Worm (Caenorhabditis elegans) whole organism, L2 larva: ENCODE measurements around the gene C37H5.13.

Experiments
- C34F6.9 ChIP-seq: fragments of 150-350 bp; optimal IDR thresholded peaks from 2 replicates; lab custom pipeline; 2014; ENCODE audit warnings: missing biosample characterization, missing genetic modification characterization
- alr-1 ChIP-seq: fragments of 150-350 bp; optimal IDR thresholded peaks from 2 replicates; lab custom pipeline; 2014; ENCODE audit warnings: missing biosample characterization, missing genetic modification characterization
- ama-1 ChIP-seq: fragments of 150-350 bp; optimal IDR thresholded peaks from 2 replicates; lab custom pipeline; 2018; ENCODE audit warnings: inconsistent platforms
- ceh-82 ChIP-seq: fragments of 150-350 bp; optimal IDR thresholded peaks from 2 replicates; lab custom pipeline; 2014; ENCODE audit warnings: missing biosample characterization, missing genetic modification characterization
- crh-2 ChIP-seq: sonication (generic microtip); optimal IDR thresholded peaks from 2 replicates; lab custom pipeline; 2017; ENCODE audit warnings: missing biosample characterization, missing genetic modification characterization
- egl-27 ChIP-seq: sonication (generic microtip); optimal IDR thresholded peaks from 3 replicates; lab custom pipeline; 2017; ENCODE audit warnings: missing biosample characterization, missing genetic modification reagents, missing genetic modification characterization
- elt-3 ChIP-seq: sonication (generic microtip); optimal IDR thresholded peaks from 2 replicates; lab custom pipeline; 2017; ENCODE audit warnings: missing biosample characterization, missing genetic modification characterization
- fos-1 ChIP-seq: fragments of 150-350 bp; optimal IDR thresholded peaks from 2 replicates; lab custom pipeline; 2014; ENCODE audit warnings: missing biosample characterization, missing genetic modification characterization
- gmeb-1 ChIP-seq: fragments of 150-350 bp; optimal IDR thresholded peaks from 2 replicates; lab custom pipeline; 2014; ENCODE audit warnings: missing biosample characterization, missing genetic modification characterization
- lin-39 ChIP-seq: fragments of 150-350 bp; optimal IDR thresholded peaks from 2 replicates; lab custom pipeline; 2014; ENCODE audit warnings: missing biosample characterization, missing genetic modification reagents, missing genetic modification characterization
- lsy-2 ChIP-seq, 2 experiments: fragments of 150-350 bp in 1 of 2; sonication (generic microtip) in 1 of 2; optimal IDR thresholded peaks; 2 replicates each; lab custom pipeline; 2014 to 2017; ENCODE audit warnings: missing biosample characterization in 2 of 2, missing genetic modification characterization in 2 of 2
- mab-5 ChIP-seq: fragments of 150-350 bp; optimal IDR thresholded peaks from 2 replicates; lab custom pipeline; 2014; ENCODE audit warnings: missing biosample characterization, missing genetic modification characterization
- mbf-1 ChIP-seq: sonication (generic microtip); optimal IDR thresholded peaks from 2 replicates; lab custom pipeline; 2017; ENCODE audit warnings: missing biosample characterization, missing genetic modification characterization
- mdl-1 ChIP-seq, 2 experiments: fragments of 150-350 bp in 1 of 2; sonication (generic microtip) in 1 of 2; optimal IDR thresholded peaks; 2 replicates each; lab custom pipeline; 2017; ENCODE audit warnings: missing biosample characterization in 2 of 2, missing genetic modification characterization in 2 of 2
- nhr-129 ChIP-seq: fragments of 150-350 bp; optimal IDR thresholded peaks from 2 replicates; lab custom pipeline; 2014; ENCODE audit warnings: missing biosample characterization, missing genetic modification characterization
- nhr-21 ChIP-seq: fragments of 150-350 bp; optimal IDR thresholded peaks from 2 replicates; lab custom pipeline; 2014; ENCODE audit warnings: missing biosample characterization, missing genetic modification characterization
- nhr-23 ChIP-seq: fragments of 150-350 bp; optimal IDR thresholded peaks from 2 replicates; lab custom pipeline; 2014; ENCODE audit warnings: missing biosample characterization, missing genetic modification reagents, missing genetic modification characterization
- nhr-237 ChIP-seq: fragments of 150-350 bp; optimal IDR thresholded peaks from 2 replicates; lab custom pipeline; 2014; ENCODE audit warnings: missing biosample characterization, missing genetic modification characterization
- nhr-25 ChIP-seq: fragments of 150-350 bp; sonication (generic microtip); optimal IDR thresholded peaks from 3 replicates; lab custom pipeline; 2014; ENCODE audit warnings: missing biosample characterization, missing genetic modification characterization
- sem-4 ChIP-seq: fragments of 150-350 bp; optimal IDR thresholded peaks from 2 replicates; lab custom pipeline; 2014; ENCODE audit warnings: missing biosample characterization, missing genetic modification reagents, missing genetic modification characterization
- skn-1 ChIP-seq: sonication (generic microtip); optimal IDR thresholded peaks from 2 replicates; lab custom pipeline; 2017; ENCODE audit warnings: missing biosample characterization, missing genetic modification characterization
- sma-3 ChIP-seq: sonication (generic microtip); optimal IDR thresholded peaks from 2 replicates; lab custom pipeline; 2016; ENCODE audit warnings: missing genetic modification reagents, missing genetic modification characterization, missing compliant biosample characterization
- sma-9 ChIP-seq, 2 experiments: fragments of 150-350 bp in 1 of 2; sonication (generic microtip) in 1 of 2; optimal IDR thresholded peaks; 2 replicates each; lab custom pipeline; 2014 to 2016; ENCODE audit warnings: missing genetic modification characterization in 2 of 2, mild to moderate bottlenecking in 1 of 2, missing biosample characterization in 1 of 2, missing compliant biosample characterization in 1 of 2, missing genetic modification reagents in 1 of 2, moderate library complexity in 1 of 2
- snpc-4 ChIP-seq: fragments of 150-350 bp; optimal IDR thresholded peaks from 2 replicates; lab custom pipeline; 2014; ENCODE audit warnings: missing biosample characterization, missing genetic modification characterization
- unc-39 ChIP-seq: fragments of 150-350 bp; optimal IDR thresholded peaks from 2 replicates; lab custom pipeline; 2014; ENCODE audit warnings: missing biosample characterization, missing genetic modification characterization
- unc-55 ChIP-seq: fragments of 150-350 bp; sonication (generic microtip); optimal IDR thresholded peaks from 3 replicates; lab custom pipeline; 2014; ENCODE audit warnings: missing biosample characterization, missing genetic modification reagents, missing genetic modification characterization
- zag-1 ChIP-seq: fragments of 150-350 bp; optimal IDR thresholded peaks from 2 replicates; lab custom pipeline; 2014; ENCODE audit warnings: missing biosample characterization, missing genetic modification characterization
- ztf-1 ChIP-seq: fragments of 200-800 bp; sonication (Bioruptor generic); conservative IDR thresholded peaks from 2 replicates; pipeline ENCODE4 v1.3.6; 2022; ENCODE audit warnings: missing genetic modification characterization, missing compliant biosample characterization
- ztf-4 ChIP-seq: fragments of 150-350 bp; optimal IDR thresholded peaks from 2 replicates; lab custom pipeline; 2014; ENCODE audit warnings: missing biosample characterization, missing genetic modification characterization

C37H5.13 gene

DNA sequence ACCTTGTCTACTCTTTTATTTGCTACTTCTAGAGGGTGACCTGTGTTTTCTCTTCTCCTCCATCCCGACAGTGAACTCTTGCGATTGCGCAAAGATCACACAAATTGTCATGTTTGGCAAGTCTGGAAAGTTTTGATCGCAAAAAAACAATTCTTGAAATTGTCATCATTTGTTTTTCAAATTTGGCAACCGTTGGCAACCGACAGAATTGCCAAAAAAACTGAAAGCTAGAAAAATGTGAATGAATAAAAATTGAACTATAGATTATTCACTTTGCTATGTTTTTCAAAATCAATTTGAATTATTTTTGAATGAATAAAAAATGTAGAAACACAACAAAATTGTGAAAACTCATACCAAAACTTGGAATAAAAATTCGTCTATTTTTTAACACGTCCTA lies 32.2 kb upstream of the C37H5.13 start, which contains the start of gene ugt-11:
Gene ugt-11, minus strand, starts transcription at position 101 of the 400 bp plus-strand sequence.
- TF ChIP-seq unc-55 (GFP tag; lab: Kevin White, UChicago): no peak
- no peak for TF ChIP-seq ztf-4 (tag; lab: Kevin White, UChicago)
- TF ChIP-seq unc-39: no peak
- TF ChIP-seq lin-39: no peak
- no peak for TF ChIP-seq mdl-1 (tag; optimal IDR thresholded peaks at IDR 0.05; lab: Kevin White, UChicago)
- TF ChIP-seq egl-27 (tag; lab: Kevin White, UChicago): no peak
- TF ChIP-seq snpc-4: no peak
- TF ChIP-seq skn-1 (tag; lab: Kevin White, UChicago): no peak
- TF ChIP-seq zag-1 (tag; lab: Kevin White, UChicago): no peak
- TF ChIP-seq nhr-237 (tag; lab: Kevin White, UChicago): no peak

DNA sequence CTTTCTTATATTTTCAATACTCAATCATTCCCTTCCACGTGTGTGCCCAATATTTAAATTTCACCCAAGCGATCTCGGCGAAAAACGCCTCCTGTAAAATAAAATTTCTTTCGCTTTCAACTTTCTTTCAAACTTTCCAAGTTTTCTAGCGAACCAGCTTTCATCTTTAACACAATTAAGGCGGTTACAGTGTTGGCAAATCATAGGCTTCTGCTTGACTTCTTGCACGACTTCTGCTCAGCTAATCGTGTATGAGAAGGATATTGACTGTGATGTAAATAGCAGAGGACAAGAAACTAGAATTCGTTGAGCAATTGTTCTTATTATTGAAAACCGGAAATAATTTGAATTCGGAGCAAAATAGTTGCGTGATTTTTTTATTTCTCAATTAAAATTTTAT lies 28.5 kb upstream of the C37H5.13 start:
- TF ChIP-seq lsy-2 (tag; optimal IDR thresholded peaks at IDR 0.05; lab: Kevin White, UChicago): no peak
- TF ChIP-seq nhr-23 (tag; lab: Kevin White, UChicago): no peak
- TF ChIP-seq ama-1 (lab: Kevin White, UChicago): no peak
- no peak for TF ChIP-seq ztf-4 (tag; lab: Kevin White, UChicago)
- no peak for TF ChIP-seq egl-27 (tag; lab: Kevin White, UChicago)
- TF ChIP-seq elt-3 (tag; lab: Kevin White, UChicago): no peak
- TF ChIP-seq mab-5 (tag; lab: Kevin White, UChicago): no peak
- TF ChIP-seq sem-4 (tag; lab: Kevin White, UChicago): no peak

ce11 chrV:4890781-4891180 lies 28.0 kb upstream of the C37H5.13 start:
- TF ChIP-seq mbf-1 (tag; lab: Kevin White, UChicago) (no peak), zag-1 (tag; lab: Kevin White, UChicago) (no peak), mab-5 (tag; lab: Kevin White, UChicago) (no peak), ztf-1 (GFP tag; lab: Robert Waterston, UW) (no peak), unc-39 (no peak), lsy-2 (tag; optimal IDR thresholded peaks at IDR 0.05; lab: Kevin White, UChicago) (no peak), fos-1 (tag; lab: Kevin White, UChicago) (no peak)

DNA sequence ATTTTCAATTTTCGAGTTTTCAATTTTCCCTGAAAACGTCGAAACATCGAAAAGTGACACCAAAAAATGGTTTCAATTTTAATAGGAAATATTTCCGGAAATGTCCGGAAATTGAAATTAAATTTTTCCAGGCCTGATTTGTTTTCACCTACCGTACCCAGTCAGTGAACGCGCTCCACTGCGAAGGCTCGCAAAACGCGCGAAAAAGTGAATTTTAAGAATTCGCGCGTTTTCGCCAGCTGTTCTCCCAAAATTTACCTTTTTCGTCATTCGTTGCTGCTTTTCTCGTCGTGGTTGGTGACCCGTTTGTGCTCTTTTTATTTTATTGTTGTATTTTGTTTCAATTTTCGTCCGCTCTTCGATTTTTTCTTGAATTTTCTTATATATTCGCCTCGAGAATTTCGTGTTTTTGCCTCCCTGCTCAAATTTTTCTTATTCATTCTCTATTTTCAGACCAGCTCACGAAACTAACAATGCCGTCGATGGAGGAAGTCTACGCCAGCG lies 27.3 kb upstream of the C37H5.13 start, which contains the start of gene T19H12.2:
Gene T19H12.2, plus strand, starts transcription at position 454 of the 504 bp plus-strand sequence.
- TF ChIP-seq nhr-21: no peak
- no peak for TF ChIP-seq C34F6.9 (tag; lab: Kevin White, UChicago)
- TF ChIP-seq ceh-82 (tag; lab: Kevin White, UChicago): no peak
- no peak for TF ChIP-seq sma-9 (GFP tag; optimal IDR thresholded peaks at IDR 0.05; lab: Kevin White, UChicago)
- no peak for TF ChIP-seq sma-9 (tag; optimal IDR thresholded peaks at IDR 0.05; lab: Kevin White, UChicago)
- no peak for TF ChIP-seq mdl-1 (tag; optimal IDR thresholded peaks at IDR 0.05; lab: Kevin White, UChicago)

- peak; percentile 3 for TF ChIP-seq nhr-25 (tag; lab: Kevin White, UChicago)
- TF ChIP-seq crh-2 (tag; lab: Kevin White, UChicago): peak; percentile 38
- TF ChIP-seq fos-1 (tag; lab: Kevin White, UChicago): peak; percentile 74
- TF ChIP-seq gmeb-1 (tag; lab: Kevin White, UChicago): peak; percentile 7
- no peak for TF ChIP-seq egl-27 (tag; lab: Kevin White, UChicago)
- no peak for TF ChIP-seq alr-1
- TF ChIP-seq sma-9 (GFP tag; optimal IDR thresholded peaks at IDR 0.05; lab: Kevin White, UChicago): peak; percentile 82
- TF ChIP-seq sma-9 (tag; optimal IDR thresholded peaks at IDR 0.05; lab: Kevin White, UChicago): no peak
- TF ChIP-seq nhr-129 (tag; lab: Kevin White, UChicago): peak; percentile 8
- no peak for TF ChIP-seq nhr-237 (tag; lab: Kevin White, UChicago)
- TF ChIP-seq sma-3 (GFP tag; lab: Kevin White, UChicago): peak; percentile 8
Observed at ce11 chrV:4889477-4889876, 26.7 kb upstream of the C37H5.13 start, which contains the start of gene ugt-12. ugt-12 (minus strand) TSS chrV:4889629.

ce11 chrV:4885372-4885771 lies 22.6 kb upstream of the C37H5.13 start, which contains the start of gene T19H12.3:
T19H12.3 (plus strand) TSS chrV:4885672.
- no peak for TF ChIP-seq nhr-21
- TF ChIP-seq, all 48 proteins: peak for 0
